Fruit fly (Drosophila melanogaster) whole organism, embryonic: ENCODE data around the gene Sam-S.

Experiments used
- BEAF-32 ChIP-seq: fragments of 200-800 bp; sonication (Bioruptor generic); optimal IDR thresholded peaks from 3 replicates; lab custom pipeline; 2017; ENCODE audit warnings: missing biosample characterization, missing genetic modification characterization, mild to moderate bottlenecking, moderate library complexity, missing genetic modification reagents
- CG10565 ChIP-seq: fragments of 200-800 bp; sonication (Bioruptor generic); optimal IDR thresholded peaks from 3 replicates; lab custom pipeline; 2016; ENCODE audit warnings: missing biosample characterization, mild to moderate bottlenecking, missing genetic modification characterization
- CG12236 ChIP-seq: fragments of 200-800 bp; sonication (Bioruptor generic); optimal IDR thresholded peaks from 2 replicates; lab custom pipeline; 2016; ENCODE audit warnings: missing biosample characterization, missing genetic modification characterization
- CG13775 ChIP-seq: fragments of 200-800 bp; sonication (Bioruptor generic); optimal IDR thresholded peaks from 3 replicates; lab custom pipeline; 2017; ENCODE audit warnings: missing biosample characterization, mild to moderate bottlenecking, missing genetic modification characterization
- CG14014 ChIP-seq: fragments of 200-800 bp; sonication (Bioruptor generic); IDR thresholded peaks from 2 replicates; pipeline ENCODE4 v1.3.6; 2022; ENCODE audit warnings: missing biosample characterization, missing genetic modification characterization
- CG14860 ChIP-seq: fragments of 200-800 bp; sonication (Bioruptor generic); IDR thresholded peaks from 3 replicates; pipeline ENCODE4 v1.3.6; 2022; ENCODE audit warnings: missing biosample characterization, missing genetic modification characterization; ENCODE audit not compliant: partially characterized antibody
- CG15479 ChIP-seq: fragments of 200-800 bp; sonication (Bioruptor generic); optimal IDR thresholded peaks from 3 replicates; lab custom pipeline; 2019; ENCODE audit warnings: missing biosample characterization, mild to moderate bottlenecking, missing genetic modification characterization, moderate library complexity
- CG15514 ChIP-seq: fragments of 200-800 bp; sonication (Bioruptor generic); optimal IDR thresholded peaks from 3 replicates; lab custom pipeline; 2017; ENCODE audit warnings: missing biosample characterization, missing genetic modification characterization, mild to moderate bottlenecking, moderate library complexity, missing genetic modification reagents
- CG16813 ChIP-seq: fragments of 200-800 bp; sonication (Bioruptor generic); IDR thresholded peaks from 3 replicates; pipeline ENCODE4 v1.3.6; 2022; ENCODE audit warnings: missing biosample characterization, missing genetic modification characterization; ENCODE audit not compliant: partially characterized antibody
- CG17186 ChIP-seq: fragments of 200-800 bp; sonication (Bioruptor generic); optimal IDR thresholded peaks from 3 replicates; lab custom pipeline; 2017; ENCODE audit warnings: missing biosample characterization, missing genetic modification reagents, missing genetic modification characterization
- CG3407 ChIP-seq: fragments of 200-800 bp; sonication (Bioruptor generic); optimal IDR thresholded peaks from 2 replicates; lab custom pipeline; 2018; ENCODE audit warnings: missing biosample characterization, mild to moderate bottlenecking, missing genetic modification characterization
- CG34224 ChIP-seq: fragments of 200-800 bp; sonication (Bioruptor generic); IDR thresholded peaks from 3 replicates; pipeline ENCODE4 v1.3.6; 2022; ENCODE audit warnings: missing biosample characterization, missing genetic modification characterization; ENCODE audit not compliant: partially characterized antibody
- CG6791 ChIP-seq: fragments of 200-800 bp; sonication (Bioruptor generic); IDR thresholded peaks from 3 replicates; pipeline ENCODE4 v1.3.6; 2022; ENCODE audit warnings: missing biosample characterization, missing genetic modification characterization; ENCODE audit not compliant: partially characterized antibody
- CG7786 ChIP-seq: fragments of 200-800 bp; sonication (Bioruptor generic); optimal IDR thresholded peaks from 2 replicates; lab custom pipeline; 2016; ENCODE audit warnings: missing biosample characterization, missing genetic modification characterization
- CG7928 ChIP-seq: fragments of 200-800 bp; sonication (Bioruptor generic); optimal IDR thresholded peaks from 2 replicates; lab custom pipeline; 2017; ENCODE audit warnings: missing biosample characterization, mild to moderate bottlenecking, missing genetic modification characterization
- CG8281 ChIP-seq: fragments of 200-800 bp; sonication (Bioruptor generic); optimal IDR thresholded peaks from 2 replicates; lab custom pipeline; 2018; ENCODE audit warnings: missing biosample characterization, mild to moderate bottlenecking, missing genetic modification characterization, moderate library complexity
- D19B ChIP-seq: fragments of 200-800 bp; sonication (Bioruptor generic); optimal IDR thresholded peaks from 2 replicates; lab custom pipeline; 2017; ENCODE audit warnings: missing biosample characterization, mild to moderate bottlenecking, missing genetic modification characterization
- Dip3 ChIP-seq: fragments of 200-800 bp; sonication (Bioruptor generic); optimal IDR thresholded peaks from 3 replicates; lab custom pipeline; 2016; ENCODE audit warnings: missing biosample characterization, missing genetic modification characterization
- Doc3 ChIP-seq: fragments of 200-800 bp; sonication (Bioruptor generic); IDR thresholded peaks from 3 replicates; pipeline ENCODE4 v1.3.6; 2022; ENCODE audit warnings: missing biosample characterization, missing genetic modification characterization; ENCODE audit not compliant: partially characterized antibody
- Dp ChIP-seq: fragments of 200-800 bp; sonication (Bioruptor generic); optimal IDR thresholded peaks from 2 replicates; lab custom pipeline; 2018; ENCODE audit warnings: missing biosample characterization, mild to moderate bottlenecking, missing genetic modification characterization, moderate library complexity
- Dref ChIP-seq: fragments of 200-800 bp; sonication (Bioruptor generic); IDR thresholded peaks from 2 replicates; pipeline ENCODE4 v1.3.6; 2022; ENCODE audit warnings: missing biosample characterization, missing genetic modification characterization
- HLH4C ChIP-seq: fragments of 200-800 bp; sonication (Bioruptor generic); IDR thresholded peaks from 3 replicates; pipeline ENCODE4 v1.3.6; 2022; ENCODE audit warnings: missing biosample characterization, missing genetic modification characterization; ENCODE audit not compliant: partially characterized antibody
- HmgZ ChIP-seq: fragments of 200-800 bp; sonication (Bioruptor generic); optimal IDR thresholded peaks from 2 replicates; lab custom pipeline; 2018; ENCODE audit warnings: missing biosample characterization, mild to moderate bottlenecking, missing genetic modification characterization
- Lpt ChIP-seq: fragments of >200 bp; optimal IDR thresholded peaks from 2 replicates; lab custom pipeline; 2018; ENCODE audit warnings: missing biosample characterization, missing genetic modification characterization
- Med ChIP-seq: fragments of 200-800 bp; sonication (Bioruptor generic); peaks from one replicate; lab custom pipeline; 2016; ENCODE audit warnings: missing biosample characterization, missing genetic modification characterization, mild to moderate bottlenecking, inconsistent platforms, moderate library complexity
- Sry-δ ChIP-seq: fragments of 200-800 bp; sonication (Bioruptor generic); optimal IDR thresholded peaks from 2 replicates; lab custom pipeline; 2016; ENCODE audit warnings: missing biosample characterization, missing genetic modification characterization
- ato ChIP-seq: fragments of 200-800 bp; sonication (Bioruptor generic); IDR thresholded peaks from 2 replicates; pipeline ENCODE4 v1.3.6; 2022; ENCODE audit warnings: missing biosample characterization, missing genetic modification characterization; ENCODE audit not compliant: partially characterized antibody
- chinmo ChIP-seq: fragments of 200-800 bp; sonication (Bioruptor generic); IDR thresholded peaks from 4 replicates; pipeline ENCODE4 v1.3.6; 2022; ENCODE audit warnings: missing biosample characterization, missing genetic modification characterization; ENCODE audit not compliant: partially characterized antibody
- eve ChIP-seq, 2 experiments: fragments of >200 bp; optimal IDR thresholded peaks; 2 replicates each; lab custom pipeline; 2017; ENCODE audit warnings: missing biosample characterization in 2 of 2, missing genetic modification characterization in 2 of 2
- fd102C ChIP-seq: fragments of 200-800 bp; sonication (Bioruptor generic); optimal IDR thresholded peaks from 2 replicates; lab custom pipeline; 2018; ENCODE audit warnings: missing biosample characterization, mild to moderate bottlenecking, missing genetic modification characterization, moderate library complexity
- gfzf ChIP-seq: fragments of 200-800 bp; sonication (Bioruptor generic); optimal IDR thresholded peaks from 2 replicates; lab custom pipeline; 2016; ENCODE audit warnings: missing biosample characterization, mild to moderate bottlenecking, missing genetic modification characterization, moderate library complexity
- h ChIP-seq: fragments of >200 bp; optimal IDR thresholded peaks from 2 replicates; lab custom pipeline; 2017
- hb ChIP-seq: fragments of 200-800 bp; sonication (Bioruptor generic); IDR thresholded peaks from 3 replicates; pipeline ENCODE4 v1.3.6; 2022; ENCODE audit warnings: missing biosample characterization, missing genetic modification characterization; ENCODE audit not compliant: partially characterized antibody
- inv ChIP-seq: fragments of 200-800 bp; sonication (Bioruptor generic); IDR thresholded peaks from 2 replicates; pipeline ENCODE4 v1.3.6; 2022; ENCODE audit warnings: missing biosample characterization, missing genetic modification characterization; ENCODE audit not compliant: partially characterized antibody
- ken ChIP-seq: fragments of 200-800 bp; sonication (Bioruptor generic); IDR thresholded peaks from 3 replicates; pipeline ENCODE4 v1.3.6; 2022; ENCODE audit warnings: missing biosample characterization, missing genetic modification characterization
- knrl ChIP-seq: fragments of 200-800 bp; sonication (Bioruptor generic); IDR thresholded peaks from 3 replicates; pipeline ENCODE4 v1.3.6; 2022; ENCODE audit warnings: missing biosample characterization, missing genetic modification characterization; ENCODE audit not compliant: partially characterized antibody
- lola ChIP-seq, 3 experiments: fragments of >200 bp in 2 of 3; fragments of 200-800 bp in 1 of 3; sonication (Bioruptor generic) in 1 of 3; optimal IDR thresholded peaks; 2 replicates each; lab custom pipeline; 2017 to 2019; ENCODE audit warnings: missing biosample characterization in 3 of 3, missing genetic modification characterization in 3 of 3, mild to moderate bottlenecking in 1 of 3, moderate library complexity in 1 of 3
- mld ChIP-seq: fragments of 200-800 bp; sonication (Bioruptor generic); IDR thresholded peaks from 3 replicates; pipeline ENCODE4 v1.3.6; 2022; ENCODE audit warnings: missing biosample characterization, missing genetic modification characterization; ENCODE audit not compliant: partially characterized antibody
- nau ChIP-seq: fragments of 200-800 bp; sonication (Bioruptor generic); optimal IDR thresholded peaks from 3 replicates; lab custom pipeline; 2017; ENCODE audit warnings: missing biosample characterization, mild to moderate bottlenecking, missing genetic modification characterization, missing genetic modification reagents
- pb ChIP-seq: fragments of 200-800 bp; sonication (Bioruptor generic); optimal IDR thresholded peaks from 3 replicates; lab custom pipeline; 2016; ENCODE audit warnings: missing biosample characterization, missing genetic modification characterization
- pzg ChIP-seq: fragments of 200-800 bp; sonication (Bioruptor generic); optimal IDR thresholded peaks from 3 replicates; lab custom pipeline; 2018; ENCODE audit warnings: missing biosample characterization, mild to moderate bottlenecking, missing genetic modification characterization, moderate library complexity
- scrt ChIP-seq: fragments of 200-800 bp; sonication (Bioruptor generic); optimal IDR thresholded peaks from 2 replicates; lab custom pipeline; 2018; ENCODE audit warnings: missing biosample characterization, mild to moderate bottlenecking, missing genetic modification characterization, moderate library complexity
- sd ChIP-seq: fragments of 200-800 bp; sonication (Bioruptor generic); optimal IDR thresholded peaks from 3 replicates; lab custom pipeline; 2018; ENCODE audit warnings: missing biosample characterization, mild to moderate bottlenecking, missing genetic modification characterization, moderate library complexity
- sens ChIP-seq: fragments of 200-800 bp; sonication (Bioruptor generic); peaks from one replicate; lab custom pipeline; 2016; ENCODE audit warnings: missing biosample characterization, missing genetic modification characterization
- sna ChIP-seq: fragments of 200-800 bp; sonication (Bioruptor generic); IDR thresholded peaks from 2 replicates; pipeline ENCODE4 v1.3.6; 2022; ENCODE audit warnings: missing biosample characterization, missing genetic modification characterization; ENCODE audit not compliant: partially characterized antibody
- sob ChIP-seq: fragments of 200-800 bp; sonication (Bioruptor generic); IDR thresholded peaks from 2 replicates; pipeline ENCODE4 v1.3.6; 2022; ENCODE audit warnings: missing biosample characterization, missing genetic modification characterization
- tna ChIP-seq: fragments of 200-800 bp; sonication (Bioruptor generic); IDR thresholded peaks from 2 replicates; pipeline ENCODE4 v1.3.6; 2022; ENCODE audit warnings: missing biosample characterization, missing genetic modification characterization; ENCODE audit not compliant: partially characterized antibody
- trem ChIP-seq: fragments of 200-800 bp; optimal IDR thresholded peaks from 3 replicates; lab custom pipeline; 2019; ENCODE audit warnings: missing biosample characterization, mild to moderate bottlenecking, missing genetic modification characterization, moderate library complexity

Gene Sam-S

dm6 chr2L:114429-114828 is 7.7 kb downstream of the Sam-S start, which contains the start of gene ND-15:
ND-15 (plus strand) TSS chr2L:114726.
- peak; percentile 19 for TF ChIP-seq CG7928
- no peak for TF ChIP-seq CG13775 (GFP tag; lab: Kevin White, UChicago)
- TF ChIP-seq sna (GFP tag; lab: Robert Waterston, UW), result peak; percentile 67; the same call in 1 of the 2 replicates
- TF ChIP-seq sd (tag; lab: Kevin White, UChicago), result peak; percentile 54
- TF ChIP-seq sob (GFP tag; lab: Robert Waterston, UW), result 0 out of 2 replicates have a peak, but pooled peaks have one; percentile 15
- peak; percentile 55 for TF ChIP-seq CG14860 (GFP tag; lab: Robert Waterston, UW)
- TF ChIP-seq eve (GFP tag; optimal IDR thresholded peaks at IDR 0.05; lab: Kevin White, UChicago), result no peak
- peak; percentile 76 for TF ChIP-seq CG34224 (GFP tag; lab: Robert Waterston, UW)
- TF ChIP-seq BEAF-32 (GFP tag; lab: Kevin White, UChicago), result peak; percentile 83
- no peak for TF ChIP-seq Lpt (GFP tag; lab: Kevin White, UChicago)
- no peak for TF ChIP-seq lola (GFP tag; optimal IDR thresholded peaks at IDR 0.05; lab: Kevin White, UChicago)
- TF ChIP-seq CG12236, result no peak
- TF ChIP-seq CG15514 (GFP tag; lab: Kevin White, UChicago), result peak; percentile 86
- TF ChIP-seq Dip3 (GFP tag; lab: Kevin White, UChicago), result no peak
- peak; percentile 44 for TF ChIP-seq HmgZ (tag; lab: Kevin White, UChicago)
- TF ChIP-seq gfzf (GFP tag; lab: Kevin White, UChicago), result peak; percentile 32
- no peak for TF ChIP-seq CG10565
- TF ChIP-seq CG8281 (tag; lab: Kevin White, UChicago), result no peak
- TF ChIP-seq CG16813 (GFP tag; lab: Robert Waterston, UW), result peak; percentile 82
- 0 out of 3 replicates have a peak, but pooled peaks have one; percentile 50 for TF ChIP-seq CG6791
- no peak for TF ChIP-seq CG7786 (GFP tag; lab: Kevin White, UChicago)
- peak; percentile 86 for TF ChIP-seq Dref (GFP tag; lab: Robert Waterston, UW)
- no peak for TF ChIP-seq D19B (GFP tag; lab: Kevin White, UChicago)
- no peak for TF ChIP-seq nau (GFP tag; lab: Kevin White, UChicago)
- peak; percentile 79 for TF ChIP-seq Sry-δ (GFP tag; lab: Kevin White, UChicago)
- no peak for TF ChIP-seq fd102C
- peak; percentile 73 for TF ChIP-seq scrt
- peak; percentile 63; the same call in 2 of the 3 replicates for TF ChIP-seq hb
- peak; percentile 71 for TF ChIP-seq sens
- peak; percentile 60 for TF ChIP-seq Dp (GFP tag; lab: Kevin White, UChicago)
- peak; percentile 70 for TF ChIP-seq tna (GFP tag; lab: Robert Waterston, UW)
- peak; percentile 54; the same call in 2 of the 3 replicates for TF ChIP-seq Doc3 (GFP tag; lab: Robert Waterston, UW)
- TF ChIP-seq CG15479 (GFP tag; lab: Kevin White, UChicago), result peak; percentile 50
- peak; percentile 77 for TF ChIP-seq HLH4C (GFP tag; lab: Robert Waterston, UW)
- TF ChIP-seq chinmo (GFP tag; lab: Robert Waterston, UW), result peak; percentile 84; the same call in 2 of the 4 replicates
- peak; percentile 78 for TF ChIP-seq inv (GFP tag; lab: Robert Waterston, UW)
- TF ChIP-seq h (lab: Kevin White, UChicago), result no peak
- 0 out of 2 replicates have a peak, but pooled peaks have one; percentile 17 for TF ChIP-seq ato (GFP tag; lab: Robert Waterston, UW)
- no peak for TF ChIP-seq ken (GFP tag; lab: Robert Waterston, UW)
- no peak for TF ChIP-seq CG14014 (GFP tag; lab: Robert Waterston, UW)
- TF ChIP-seq CG3407 (GFP tag; lab: Kevin White, UChicago), result no peak
- TF ChIP-seq trem, result peak; percentile 29
- TF ChIP-seq CG17186 (GFP tag; lab: Kevin White, UChicago), result peak; percentile 58
- peak; percentile 74 for TF ChIP-seq Med (GFP tag; lab: Kevin White, UChicago)
- TF ChIP-seq mld (GFP tag; lab: Robert Waterston, UW), result peak; percentile 69; the same call in 2 of the 3 replicates
- TF ChIP-seq pb (GFP tag; lab: Kevin White, UChicago), result no peak
- peak; percentile 72 for TF ChIP-seq pzg
- TF ChIP-seq knrl (GFP tag; lab: Robert Waterston, UW), result peak; percentile 73; the same call in 2 of the 3 replicates
